Worm (Caenorhabditis elegans): Measurements from ENCODE around the gene jmjd-1.1.

The jmjd-1.1 gene

DNA sequence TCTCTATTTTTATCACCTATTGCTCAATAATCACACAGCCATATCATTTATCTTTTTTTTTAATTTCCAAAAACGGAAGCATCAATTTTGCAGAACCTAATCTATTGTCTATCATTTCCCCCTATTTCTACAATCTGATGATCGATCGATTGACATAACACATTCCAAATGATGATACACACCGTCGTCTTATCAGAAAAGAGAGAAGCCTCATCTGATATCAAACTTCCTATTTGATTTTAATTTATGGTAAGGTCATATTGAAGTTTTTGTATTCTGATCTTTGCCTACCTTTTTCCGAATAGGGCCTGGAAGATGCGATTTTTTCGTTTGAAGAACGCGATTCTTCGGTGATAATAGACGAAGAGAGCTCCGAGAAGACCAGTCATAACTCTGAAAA, 43.2 kb downstream of the jmjd-1.1 start:
- TF ChIP-seq ama-1 (optimal IDR thresholded peaks at IDR 0.05) (no peak), ceh-82 (tag; optimal IDR thresholded peaks at IDR 0.05) (no peak), jun-1 (tag; optimal IDR thresholded peaks at IDR 0.05) (no peak), irx-1 (tag; optimal IDR thresholded peaks at IDR 0.05) (no peak), unc-86 (tag; optimal IDR thresholded peaks at IDR 0.05) (no peak), ces-1 (GFP tag; optimal IDR thresholded peaks at IDR 0.05) (no peak), xbp-1 (tag; optimal IDR thresholded peaks at IDR 0.05) (no peak), ztf-4 (tag; optimal IDR thresholded peaks at IDR 0.05) (no peak), rnt-1 (tag; optimal IDR thresholded peaks at IDR 0.05) (no peak), hlh-17 (GFP tag; optimal IDR thresholded peaks at IDR 0.05; ENCODE audit: borderline replicate concordance) (no peak), nhr-85 (tag) (peak; percentile 70), unc-98 (GFP tag; IDR thresholded peaks at IDR 0.05) (no peak), snu-23 (GFP tag; optimal IDR thresholded peaks at IDR 0.05) (no peak), zag-1 (tag; optimal IDR thresholded peaks at IDR 0.05) (no peak), sox-4 (tag; optimal IDR thresholded peaks at IDR 0.05) (no peak), elt-2 (tag; optimal IDR thresholded peaks at IDR 0.05) (no peak), lin-14 (GFP tag; optimal IDR thresholded peaks at IDR 0.05) (peak; percentile 25), zip-4 (GFP tag; optimal IDR thresholded peaks at IDR 0.05) (no peak), efl-1 (optimal IDR thresholded peaks at IDR 0.05) (no peak), efl-1 (GFP tag; optimal IDR thresholded peaks at IDR 0.05 in 1 of 2) (peak in 1 of 2 experiments; percentile 60), ztf-11 (tag; optimal IDR thresholded peaks at IDR 0.05) (no peak), fkh-4 (tag; optimal IDR thresholded peaks at IDR 0.05; ENCODE audit: borderline replicate concordance) (no peak), lin-15B (tag; optimal IDR thresholded peaks at IDR 0.05) (no peak), dpl-1 (GFP tag; optimal IDR thresholded peaks at IDR 0.05) (no peak), Y116A8C.19 (tag; optimal IDR thresholded peaks at IDR 0.05; ENCODE audit: borderline replicate concordance) (no peak), pax-3 (tag; optimal IDR thresholded peaks at IDR 0.05) (no peak), C16A3.4 (tag; optimal IDR thresholded peaks at IDR 0.05) (no peak), nhr-77 (tag; optimal IDR thresholded peaks at IDR 0.05) (no peak), pqm-1 (tag; optimal IDR thresholded peaks at IDR 0.05) (no peak), aly-2 (tag; optimal IDR thresholded peaks at IDR 0.05) (no peak), lir-3 (tag; optimal IDR thresholded peaks at IDR 0.05; ENCODE audit: poor library complexity) (no peak), elt-3 (tag; optimal IDR thresholded peaks at IDR 0.05) (peak in 3 of 6 experiments; percentile 26 to 52 (median 26)), pag-3 (tag; optimal IDR thresholded peaks at IDR 0.05; ENCODE audit: borderline replicate concordance, insufficient read depth) (no peak), tlp-1 (tag; optimal IDR thresholded peaks at IDR 0.05) (no peak), nhr-71 (tag; optimal IDR thresholded peaks at IDR 0.05) (peak; percentile 10), lin-39 (tag; optimal IDR thresholded peaks at IDR 0.05) (no peak), lsy-2 (tag; optimal IDR thresholded peaks at IDR 0.05) (no peak), blmp-1 (tag; optimal IDR thresholded peaks at IDR 0.05) (peak; percentile 16)

DNA sequence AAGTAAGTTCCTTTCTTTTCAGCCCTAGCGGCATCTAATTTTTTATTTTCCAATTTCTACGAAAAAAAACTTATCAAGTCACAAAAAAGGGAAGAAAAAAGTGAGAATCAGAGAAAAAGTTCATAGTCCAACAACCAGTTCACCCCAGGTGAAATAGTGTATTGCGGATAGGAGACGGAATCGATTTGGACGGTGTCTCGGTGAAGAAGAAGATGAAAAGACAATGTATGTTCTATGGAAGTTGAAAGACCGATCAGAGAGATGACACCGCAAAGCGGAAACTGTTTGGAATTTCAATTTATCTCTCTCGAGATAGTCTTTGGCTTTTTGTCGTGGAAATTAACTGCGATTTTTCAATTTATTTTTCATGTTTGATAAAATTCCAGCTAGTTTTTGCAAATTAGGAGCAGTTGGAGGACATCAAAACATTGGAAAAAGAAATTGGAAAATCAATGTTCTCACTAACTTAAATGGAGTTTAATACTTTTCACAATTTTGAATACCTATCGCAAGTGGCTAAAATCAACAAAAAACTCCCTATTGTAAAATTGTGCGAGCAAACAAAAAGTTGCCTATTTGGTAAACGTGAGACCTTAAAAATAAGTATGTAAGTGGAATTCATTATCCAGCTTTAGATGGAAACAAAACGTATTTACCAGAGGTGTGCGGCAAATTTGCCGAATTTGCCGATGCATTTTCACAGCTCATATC, 46.0 kb downstream of the jmjd-1.1 start:
- TF ChIP-seq fkh-10 (GFP tag; optimal IDR thresholded peaks at IDR 0.05) (no peak), unc-62 (GFP tag; optimal IDR thresholded peaks at IDR 0.05) (no peak), pag-3 (tag; optimal IDR thresholded peaks at IDR 0.05; ENCODE audit: borderline replicate concordance, insufficient read depth) (no peak), C34B4.2 (tag; optimal IDR thresholded peaks at IDR 0.05) (no peak), lin-39 (tag; optimal IDR thresholded peaks at IDR 0.05) (no peak), nhr-71 (tag; optimal IDR thresholded peaks at IDR 0.05) (peak; percentile 27), snpc-4 (tag; optimal IDR thresholded peaks at IDR 0.05) (no peak), nhr-28 (tag; optimal IDR thresholded peaks at IDR 0.05) (no peak), hlh-4 (tag; optimal IDR thresholded peaks at IDR 0.05) (no peak), dpl-1 (GFP tag; optimal IDR thresholded peaks at IDR 0.05) (no peak), dsc-1 (tag; optimal IDR thresholded peaks at IDR 0.05) (no peak), sptf-1 (tag; optimal IDR thresholded peaks at IDR 0.05) (no peak), blmp-1 (tag; optimal IDR thresholded peaks at IDR 0.05) (peak; percentile 53), egl-13 (tag; optimal IDR thresholded peaks at IDR 0.05) (no peak), lin-13 (GFP tag; optimal IDR thresholded peaks at IDR 0.05) (no peak), isw-1 (GFP tag; IDR thresholded peaks at IDR 0.05) (no peak), nhr-85 (tag) (peak; percentile 94), aha-1 (tag; optimal IDR thresholded peaks at IDR 0.05) (no peak), lin-35 (GFP tag; optimal IDR thresholded peaks at IDR 0.05) (no peak), skn-1 (tag; optimal IDR thresholded peaks at IDR 0.05) (no peak), C04F5.9 (tag; optimal IDR thresholded peaks at IDR 0.05) (no peak), irx-1 (tag; optimal IDR thresholded peaks at IDR 0.05) (no peak)
